Worm (Caenorhabditis elegans): ENCODE results near the gene ddo-3.

The ddo-3 gene

DNA sequence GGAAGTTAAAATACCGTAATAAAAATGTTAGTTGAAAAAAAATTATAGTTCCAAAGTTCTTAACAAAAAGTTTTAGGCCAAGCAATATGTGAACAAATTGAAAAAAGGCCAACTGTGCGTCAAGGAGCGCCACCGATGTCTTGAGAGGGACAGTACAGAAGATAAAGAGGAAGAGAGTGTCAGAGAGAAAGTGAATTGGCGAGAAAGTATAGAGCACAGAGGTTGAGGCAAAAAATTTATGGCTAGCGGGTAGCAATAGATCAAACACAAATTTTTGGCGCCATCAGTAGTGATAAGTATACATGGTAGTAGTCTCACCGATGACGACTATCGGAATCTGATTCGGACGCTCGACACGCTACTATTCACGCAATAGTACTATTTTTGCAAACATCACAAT lies 16.7 kb downstream of the ddo-3 start (continued):
- TF ChIP-seq tag-97 (GFP tag; IDR thresholded peaks at IDR 0.05) (no peak), Y105C5A.15 (GFP tag; IDR thresholded peaks at IDR 0.05) (no peak)

DNA sequence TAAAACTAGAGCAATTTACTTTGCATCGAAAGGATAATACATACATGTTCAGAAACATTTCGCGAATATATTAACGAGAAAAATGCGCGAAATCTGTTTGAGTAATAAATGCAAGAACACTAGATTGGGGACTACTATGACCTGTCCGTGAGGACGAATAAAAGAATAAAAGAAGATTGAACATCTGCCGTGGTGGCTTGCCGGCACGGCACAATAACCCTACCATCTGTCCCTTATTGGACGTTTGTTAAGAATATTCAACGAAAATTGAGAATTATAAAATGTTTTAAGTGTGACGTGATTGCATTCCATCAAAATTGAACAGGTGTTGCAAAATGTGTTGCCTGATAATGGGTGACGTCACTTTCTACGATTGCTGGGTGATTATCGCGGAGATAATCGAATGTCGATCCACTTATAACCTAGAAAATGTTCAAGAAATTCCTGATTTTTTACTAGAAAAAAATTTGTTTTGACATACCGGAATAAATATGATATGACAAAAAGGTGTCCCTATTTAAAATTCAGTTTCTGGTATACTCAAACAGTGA lies 17.9 kb downstream of the ddo-3 start:
- TF ChIP-seq aha-1 (tag): no peak
- 0 out of 2 replicates have a peak, but pooled peaks have one; percentile 13 for TF ChIP-seq ZK337.2 (GFP tag; IDR thresholded peaks at IDR 0.05)
- TF ChIP-seq unc-39 (tag; optimal IDR thresholded peaks at IDR 0.05): no peak

DNA sequence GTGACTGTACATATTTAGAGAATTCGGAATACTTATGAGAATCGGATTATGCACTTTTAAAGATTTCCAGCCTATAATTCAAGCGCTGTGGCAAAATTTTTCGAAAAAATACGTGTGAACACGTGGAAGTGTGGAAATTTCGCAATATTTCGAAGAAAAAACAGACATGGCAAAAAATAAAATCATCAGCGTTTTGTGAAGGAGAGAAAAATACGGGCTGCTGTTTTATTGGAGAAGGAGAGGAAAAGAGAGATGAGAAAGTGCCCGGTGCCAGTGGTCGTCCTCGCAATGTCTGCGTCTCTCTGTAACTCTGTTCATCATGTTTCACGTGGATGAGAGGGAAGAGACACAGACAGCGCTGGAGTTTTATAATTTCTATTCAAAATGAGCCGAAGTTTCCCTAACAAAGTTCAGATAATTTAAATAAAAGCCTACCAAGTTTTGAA lies 18.4 kb downstream of the ddo-3 start:
- TF ChIP-seq mdt-29 (GFP tag; IDR thresholded peaks at IDR 0.05): peak; percentile 54; the same call in 1 of the 2 replicates
- TF ChIP-seq T20F7.1 (GFP tag; optimal IDR thresholded peaks at IDR 0.05): peak; percentile 67
- TF ChIP-seq ceh-28 (tag; optimal IDR thresholded peaks at IDR 0.05): no peak
- TF ChIP-seq zfp-2 (tag; optimal IDR thresholded peaks at IDR 0.05): no peak
- TF ChIP-seq madf-9 (GFP tag; conservative IDR thresholded peaks at IDR 0.05): no peak
- TF ChIP-seq nhr-237 (tag; optimal IDR thresholded peaks at IDR 0.05): no peak
- peak; percentile 95 for TF ChIP-seq ama-1 (optimal IDR thresholded peaks at IDR 0.05)
- peak; percentile 83 for TF ChIP-seq mxl-3 (GFP tag; optimal IDR thresholded peaks at IDR 0.05)
- peak; percentile 27 for TF ChIP-seq spr-3 (GFP tag; optimal IDR thresholded peaks at IDR 0.05)
- TF ChIP-seq hif-1 (tag; optimal IDR thresholded peaks at IDR 0.05): peak in 1 of 2 experiments; percentile 75
- peak; percentile 74 for TF ChIP-seq T26A8.4 (GFP tag; IDR thresholded peaks at IDR 0.05)
- TF ChIP-seq ztf-7 (tag; optimal IDR thresholded peaks at IDR 0.05): no peak
- peak; percentile 44 for TF ChIP-seq nhr-77 (tag; optimal IDR thresholded peaks at IDR 0.05)
- TF ChIP-seq daf-19 (GFP tag; conservative IDR thresholded peaks at IDR 0.05): 0 out of 2 replicates have a peak, but pooled peaks have one; percentile 66
- no peak for TF ChIP-seq snpc-1.2 (GFP tag; IDR thresholded peaks at IDR 0.05)
- no peak for TF ChIP-seq aly-2 (tag; optimal IDR thresholded peaks at IDR 0.05)
- TF ChIP-seq duxl-1 (tag; optimal IDR thresholded peaks at IDR 0.05; ENCODE audit: poor library complexity): peak; percentile 77
- TF ChIP-seq ZK337.2 (GFP tag; IDR thresholded peaks at IDR 0.05): 0 out of 2 replicates have a peak, but pooled peaks have one; percentile 33
- 0 out of 2 replicates have a peak, but pooled peaks have one; percentile 24 for TF ChIP-seq set-16 (GFP tag; IDR thresholded peaks at IDR 0.05)
- TF ChIP-seq spr-1 (tag; optimal IDR thresholded peaks at IDR 0.05): peak; percentile 57
- no peak for TF ChIP-seq skn-1 (tag; optimal IDR thresholded peaks at IDR 0.05)
- peak; percentile 25 for TF ChIP-seq lir-3 (tag; optimal IDR thresholded peaks at IDR 0.05)
- TF ChIP-seq rbr-2 (tag; optimal IDR thresholded peaks at IDR 0.05): peak; percentile 59
- TF ChIP-seq mep-1 (tag; optimal IDR thresholded peaks at IDR 0.05): peak; percentile 87
- TF ChIP-seq pha-4 (GFP tag; IDR thresholded peaks at IDR 0.05): peak; percentile 86
- no peak for TF ChIP-seq pha-4 (tag; optimal IDR thresholded peaks at IDR 0.05)
- TF ChIP-seq nhr-41 (GFP tag; IDR thresholded peaks at IDR 0.05): no peak; the same call in 1 of the 2 replicates
- no peak for TF ChIP-seq fos-1 (tag; optimal IDR thresholded peaks at IDR 0.05)
- peak; percentile 65; the same call in 1 of the 2 replicates for TF ChIP-seq egl-43 (GFP tag; IDR thresholded peaks at IDR 0.05)
- no peak for TF ChIP-seq ZK546.5 (tag; optimal IDR thresholded peaks at IDR 0.05)
- peak; percentile 62 to 84 for TF ChIP-seq lsy-2 (tag; optimal IDR thresholded peaks at IDR 0.05)
- no peak for TF ChIP-seq mxl-2 (GFP tag; conservative IDR thresholded peaks at IDR 0.05)
- TF ChIP-seq zfp-3 (GFP tag; conservative IDR thresholded peaks at IDR 0.05): peak; percentile 82
- TF ChIP-seq lim-7 (GFP tag; IDR thresholded peaks at IDR 0.05): peak; percentile 54; the same call in 1 of the 2 replicates
- TF ChIP-seq nhr-48 (tag; optimal IDR thresholded peaks at IDR 0.05): peak; percentile 62
- no peak for TF ChIP-seq unc-39 (tag; optimal IDR thresholded peaks at IDR 0.05)
- TF ChIP-seq nhr-25 (tag; optimal IDR thresholded peaks at IDR 0.05; ENCODE audit: borderline replicate concordance, insufficient read depth): peak; percentile 69
- no peak for TF ChIP-seq lin-29 (GFP tag; IDR thresholded peaks at IDR 0.05)
- TF ChIP-seq pqm-1 (tag; optimal IDR thresholded peaks at IDR 0.05): no peak
- peak; percentile 7 for TF ChIP-seq cey-2 (tag; optimal IDR thresholded peaks at IDR 0.05; ENCODE audit: borderline replicate concordance, insufficient read depth)
- peak; percentile 94 for TF ChIP-seq arid-1 (GFP tag; conservative IDR thresholded peaks at IDR 0.05)
- peak; percentile 61 for TF ChIP-seq ceh-20 (GFP tag; IDR thresholded peaks at IDR 0.05)
- peak; percentile 29 for TF ChIP-seq nhr-11 (tag; optimal IDR thresholded peaks at IDR 0.05)

All from whole organism, L4 larva.